Worm (Caenorhabditis elegans) whole organism, early embryonic: Measurements from ENCODE around the gene M18.3.

Experiments used
- B0310.2 ChIP-seq: sonication (generic microtip); optimal IDR thresholded peaks from 2 replicates; lab custom pipeline; 2016; ENCODE audit warnings: mild to moderate bottlenecking, missing genetic modification characterization, missing compliant biosample characterization
- aly-1 ChIP-seq: sonication (generic microtip); optimal IDR thresholded peaks from 2 replicates; lab custom pipeline; 2016; ENCODE audit warnings: missing genetic modification characterization, missing compliant biosample characterization
- ama-1 ChIP-seq: fragments of 150-350 bp; optimal IDR thresholded peaks from 2 replicates; lab custom pipeline; 2014
- ceh-36 ChIP-seq: sonication (generic microtip); optimal IDR thresholded peaks from 2 replicates; lab custom pipeline; 2016; ENCODE audit warnings: missing genetic modification characterization, inconsistent platforms, missing compliant biosample characterization
- hmbx-1 ChIP-seq: sonication (generic microtip); optimal IDR thresholded peaks from 2 replicates; lab custom pipeline; 2016; ENCODE audit warnings: mild to moderate bottlenecking, missing genetic modification characterization, missing compliant biosample characterization
- hmg-4 ChIP-seq: fragments of 200-800 bp; sonication (Bioruptor generic); optimal IDR thresholded peaks from 2 replicates; lab custom pipeline; 2018; ENCODE audit warnings: mild to moderate bottlenecking, missing genetic modification characterization, missing compliant biosample characterization
- scrt-1 ChIP-seq: fragments of 200-800 bp; sonication (Bioruptor generic); IDR thresholded peaks from 2 replicates; pipeline ENCODE4 v1.3.6; 2022; ENCODE audit warnings: missing genetic modification characterization, missing compliant biosample characterization
- tbx-11 ChIP-seq: fragments of 200-800 bp; sonication (Bioruptor generic); IDR thresholded peaks from 2 replicates; pipeline ENCODE4 v1.3.6; 2022; ENCODE audit warnings: missing genetic modification characterization, missing compliant biosample characterization
- tbx-37 ChIP-seq: fragments of 200-800 bp; sonication (Bioruptor generic); conservative IDR thresholded peaks from 2 replicates; pipeline ENCODE4 v1.3.6; 2022; ENCODE audit warnings: missing genetic modification reagents, missing genetic modification characterization, missing compliant biosample characterization

DNA sequence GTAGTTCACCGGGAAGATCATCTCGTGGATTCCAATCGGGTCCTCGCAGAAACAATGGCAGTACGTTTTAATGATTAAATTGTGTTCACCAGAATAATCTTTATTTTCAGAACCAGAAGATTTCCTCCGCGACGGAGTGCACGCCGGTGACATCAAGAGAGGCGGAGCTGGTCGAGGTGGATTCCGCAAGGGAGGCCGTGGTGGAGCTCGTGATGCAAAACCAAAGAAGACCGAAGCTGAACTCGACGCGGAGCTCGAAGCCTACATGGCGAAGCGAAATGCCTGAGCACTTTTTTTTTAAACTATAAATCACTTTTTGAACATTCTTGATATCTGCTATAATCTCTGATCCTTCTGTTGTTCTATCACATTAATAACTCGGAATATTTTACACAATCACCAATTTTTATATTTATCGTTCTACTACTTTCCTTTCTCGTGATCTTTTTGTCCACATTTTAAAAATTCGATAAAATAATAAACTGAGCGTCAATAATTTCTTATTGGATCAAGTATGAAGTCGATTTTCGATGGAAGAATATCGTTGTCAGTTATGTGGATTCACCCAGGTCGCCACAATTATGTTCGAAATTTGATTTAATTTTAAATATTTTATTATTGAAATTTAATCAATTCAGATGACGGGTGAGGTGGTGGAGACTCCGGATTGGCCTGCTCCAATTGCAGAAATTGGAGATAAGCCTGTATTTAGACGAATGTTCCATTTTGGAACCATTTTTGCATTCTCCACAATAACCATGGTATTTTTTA lies 18.8 kb downstream of the M18.3 start, which contains the start of gene dhhc-6:
- no peak for TF ChIP-seq ama-1 (lab: Kevin White, UChicago)
- TF ChIP-seq ceh-36 (tag; lab: Kevin White, UChicago): no peak
- TF ChIP-seq hmbx-1 (tag; lab: Kevin White, UChicago): no peak
- TF ChIP-seq tbx-11 (GFP tag; lab: Robert Waterston, UW): no peak
- no peak for TF ChIP-seq aly-1 (tag; lab: Kevin White, UChicago)
- TF ChIP-seq B0310.2 (tag; lab: Kevin White, UChicago): no peak
- no peak for TF ChIP-seq hmg-4 (GFP tag; lab: Kevin White, UChicago)
- TF ChIP-seq scrt-1 (GFP tag; lab: Robert Waterston, UW): no peak
- TF ChIP-seq tbx-37 (GFP tag; lab: Robert Waterston, UW): no peak
